Worm (Caenorhabditis elegans): ENCODE results near the gene srh-219.

Gene srh-219

ce11 chrV:15536320-15536719 lies 41.1 kb downstream of the srh-219 start, which contains the start of gene F21A3.4:
Gene F21A3.4 (plus strand): TSS chrV:15536620.
- TF ChIP-seq zip-8 (tag; optimal IDR thresholded peaks at IDR 0.05) (no peak), M03D4.4 (tag; optimal IDR thresholded peaks at IDR 0.05) (no peak), bed-3 (GFP tag; optimal IDR thresholded peaks at IDR 0.05) (no peak), blmp-1 (tag; optimal IDR thresholded peaks at IDR 0.05) (no peak), nhr-237 (tag; optimal IDR thresholded peaks at IDR 0.05) (no peak)

ce11 chrV:15537923-15538322 lies 42.7 kb downstream of the srh-219 start, which contains the start of gene prde-1:
Gene prde-1 (plus strand): TSS chrV:15538244.
- no peak for TF ChIP-seq mep-1 (tag; optimal IDR thresholded peaks at IDR 0.05)
- TF ChIP-seq ham-2 (GFP tag; optimal IDR thresholded peaks at IDR 0.05) = no peak
- TF ChIP-seq hlh-1 (tag; optimal IDR thresholded peaks at IDR 0.05) = no peak
- TF ChIP-seq nhr-76 (tag; optimal IDR thresholded peaks at IDR 0.05) = no peak
- no peak for TF ChIP-seq lsy-2 (tag; optimal IDR thresholded peaks at IDR 0.05)
- no peak for TF ChIP-seq unc-62 (GFP tag; optimal IDR thresholded peaks at IDR 0.05)
- TF ChIP-seq M03D4.4 (tag; optimal IDR thresholded peaks at IDR 0.05) = no peak
- no peak for TF ChIP-seq nhr-237 (tag; optimal IDR thresholded peaks at IDR 0.05)
- no peak for TF ChIP-seq lin-13 (tag; optimal IDR thresholded peaks at IDR 0.05)
- no peak for TF ChIP-seq nhr-28 (tag; optimal IDR thresholded peaks at IDR 0.05)

ce11 chrV:15543252-15543651 lies 48.0 kb downstream of the srh-219 start:
- TF ChIP-seq bed-3 (GFP tag; optimal IDR thresholded peaks at IDR 0.05) (no peak), snpc-4 (tag; optimal IDR thresholded peaks at IDR 0.05) (no peak), lin-13 (tag; optimal IDR thresholded peaks at IDR 0.05) (no peak), zip-8 (tag; optimal IDR thresholded peaks at IDR 0.05) (no peak), elt-3 (tag; optimal IDR thresholded peaks at IDR 0.05) (no peak), mls-2 (tag; optimal IDR thresholded peaks at IDR 0.05) (no peak), unc-120 (tag; optimal IDR thresholded peaks at IDR 0.05; ENCODE audit: poor library complexity, severe bottlenecking) (no peak), nhr-2 (tag; optimal IDR thresholded peaks at IDR 0.05) (no peak), nhr-76 (tag; optimal IDR thresholded peaks at IDR 0.05) (no peak), drap-1 (GFP tag; optimal IDR thresholded peaks at IDR 0.05) (no peak), mab-5 (tag; optimal IDR thresholded peaks at IDR 0.05) (no peak), unc-62 (GFP tag; optimal IDR thresholded peaks at IDR 0.05) (no peak), sptf-1 (tag; optimal IDR thresholded peaks at IDR 0.05) (no peak)

ce11 chrV:15544898-15545297 lies 49.6 kb downstream of the srh-219 start, which contains the start of gene glb-14:
Gene glb-14 (minus strand): TSS chrV:15544994.
- TF ChIP-seq ztf-11 (tag; optimal IDR thresholded peaks at IDR 0.05) = no peak
- no peak for TF ChIP-seq nhr-237 (tag; optimal IDR thresholded peaks at IDR 0.05)
- TF ChIP-seq pha-4 (tag; optimal IDR thresholded peaks at IDR 0.05) = no peak
- TF ChIP-seq mab-5 (tag; optimal IDR thresholded peaks at IDR 0.05) = no peak
- TF ChIP-seq lsy-2 (tag; optimal IDR thresholded peaks at IDR 0.05) = no peak

Measured in whole organism, mixed stage, embryonic.